Worm (Caenorhabditis elegans) whole organism, early embryonic: Measurements from ENCODE around the gene rpl-11.1.

Experiments
- F13C5.2 ChIP-seq: sonication (generic microtip); optimal IDR thresholded peaks from 2 replicates; lab custom pipeline; 2017; ENCODE audit warnings: mild to moderate bottlenecking, missing genetic modification characterization, inconsistent platforms, missing compliant biosample characterization
- aly-1 ChIP-seq: sonication (generic microtip); optimal IDR thresholded peaks from 2 replicates; lab custom pipeline; 2016; ENCODE audit warnings: missing genetic modification characterization, missing compliant biosample characterization
- ama-1 ChIP-seq: fragments of 150-350 bp; optimal IDR thresholded peaks from 2 replicates; lab custom pipeline; 2014
- ets-7 ChIP-seq: sonication (generic microtip); optimal IDR thresholded peaks from 2 replicates; lab custom pipeline; 2016; ENCODE audit warnings: missing genotype, missing genetic modification characterization, missing compliant biosample characterization
- flt-1 ChIP-seq: fragments of 200-800 bp; sonication (Bioruptor generic); IDR thresholded peaks from 2 replicates; pipeline ENCODE4 v1.3.6; 2022; ENCODE audit warnings: missing genetic modification characterization, missing compliant biosample characterization
- hmg-4 ChIP-seq: fragments of 200-800 bp; sonication (Bioruptor generic); optimal IDR thresholded peaks from 2 replicates; lab custom pipeline; 2018; ENCODE audit warnings: mild to moderate bottlenecking, missing genetic modification characterization, missing compliant biosample characterization
- sea-1 ChIP-seq: fragments of 200-800 bp; sonication (Bioruptor generic); conservative IDR thresholded peaks from 2 replicates; pipeline ENCODE4 v1.3.6; 2022; ENCODE audit warnings: missing genetic modification characterization, missing compliant biosample characterization
- tbx-11 ChIP-seq: fragments of 200-800 bp; sonication (Bioruptor generic); IDR thresholded peaks from 2 replicates; pipeline ENCODE4 v1.3.6; 2022; ENCODE audit warnings: missing genetic modification characterization, missing compliant biosample characterization

DNA sequence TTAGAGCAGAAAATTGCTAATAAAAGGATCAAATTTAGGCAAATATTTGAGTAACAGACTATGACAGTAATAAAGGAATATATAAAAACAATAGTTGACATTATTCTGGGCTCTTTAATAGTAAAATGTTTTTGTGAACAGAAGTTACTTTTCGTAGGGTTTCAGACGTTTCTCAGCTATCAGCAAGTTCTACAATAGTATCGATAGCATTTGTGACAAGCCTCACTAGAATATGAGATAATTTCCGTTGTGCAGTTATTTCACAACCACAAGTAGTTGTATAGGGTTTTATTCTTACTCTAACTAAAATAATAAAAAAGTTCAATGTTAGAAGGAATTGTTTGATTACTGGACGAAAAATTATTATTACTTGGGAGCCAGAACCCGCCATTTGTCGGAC, 39.3 kb downstream of the rpl-11.1 start, which contains the start of gene srbc-68:
- TF ChIP-seq sea-1 (GFP tag; lab: Robert Waterston, UW): no peak
- no peak for TF ChIP-seq ama-1 (lab: Kevin White, UChicago)
- no peak for TF ChIP-seq hmg-4 (GFP tag; lab: Kevin White, UChicago)
- no peak for TF ChIP-seq aly-1 (tag; lab: Kevin White, UChicago)
- no peak for TF ChIP-seq F13C5.2
- TF ChIP-seq flt-1: no peak
- no peak for TF ChIP-seq tbx-11
- no peak for TF ChIP-seq ets-7 (tag; lab: Kevin White, UChicago)
